Fruit fly (Drosophila melanogaster) whole organism, prepupa: ENCODE results near the gene CG13385.

Experiments used
- Blimp-1 ChIP-seq: fragments of 200-800 bp; sonication (Bioruptor generic); optimal IDR thresholded peaks from 3 replicates; lab custom pipeline; 2017; ENCODE audit warnings: missing biosample characterization, missing genetic modification characterization, mild to moderate bottlenecking, moderate library complexity, missing genetic modification reagents
- CG10631 ChIP-seq: fragments of 200-800 bp; sonication (Bioruptor generic); optimal IDR thresholded peaks from 2 replicates; lab custom pipeline; 2016; ENCODE audit warnings: missing biosample characterization, missing genetic modification characterization
- CG11294 ChIP-seq: fragments of 200-800 bp; sonication (Bioruptor generic); IDR thresholded peaks from 2 replicates; pipeline ENCODE4 v1.3.6; 2022; ENCODE audit warnings: missing biosample characterization, missing genetic modification characterization
- CG11902 ChIP-seq: fragments of 200-800 bp; sonication (Bioruptor generic); optimal IDR thresholded peaks from 3 replicates; lab custom pipeline; 2016; ENCODE audit warnings: missing biosample characterization, missing genetic modification characterization
- CG15336 ChIP-seq: fragments of 200-800 bp; sonication (Bioruptor generic); IDR thresholded peaks from 2 replicates; pipeline ENCODE4 v1.3.6; 2022; ENCODE audit warnings: missing biosample characterization, missing genetic modification characterization
- CG1621 ChIP-seq: fragments of 200-800 bp; sonication (Bioruptor generic); optimal IDR thresholded peaks from 3 replicates; lab custom pipeline; 2018; ENCODE audit warnings: missing biosample characterization, mild to moderate bottlenecking, missing genetic modification characterization
- CG16779 ChIP-seq: fragments of 200-800 bp; sonication (Bioruptor generic); optimal IDR thresholded peaks from 3 replicates; lab custom pipeline; 2017; ENCODE audit warnings: missing biosample characterization, mild to moderate bottlenecking, missing genetic modification characterization
- CG3032 ChIP-seq: fragments of 200-800 bp; optimal IDR thresholded peaks from 2 replicates; lab custom pipeline; 2019; ENCODE audit warnings: missing biosample characterization, mild to moderate bottlenecking, missing genetic modification characterization, moderate library complexity
- CG31627 ChIP-seq: fragments of 200-800 bp; sonication (Bioruptor generic); optimal IDR thresholded peaks from 3 replicates; lab custom pipeline; 2016; ENCODE audit warnings: missing biosample characterization, missing genetic modification characterization
- CG32006 ChIP-seq: fragments of 200-800 bp; sonication (Bioruptor generic); optimal IDR thresholded peaks from 3 replicates; lab custom pipeline; 2017; ENCODE audit warnings: missing biosample characterization, mild to moderate bottlenecking, missing genetic modification characterization
- CG34406 ChIP-seq: fragments of 200-800 bp; sonication (Bioruptor generic); optimal IDR thresholded peaks from 3 replicates; lab custom pipeline; 2016; ENCODE audit warnings: missing biosample characterization, missing genetic modification characterization
- CG3919 ChIP-seq: fragments of 200-800 bp; sonication (Bioruptor generic); optimal IDR thresholded peaks from 3 replicates; lab custom pipeline; 2016; ENCODE audit warnings: missing biosample characterization, missing genetic modification characterization
- CG4318 ChIP-seq: fragments of 200-800 bp; sonication (Bioruptor generic); optimal IDR thresholded peaks from 3 replicates; lab custom pipeline; 2017; ENCODE audit warnings: missing biosample characterization, mild to moderate bottlenecking, missing genetic modification characterization
- CG6163 ChIP-seq: fragments of 200-800 bp; sonication (Bioruptor generic); IDR thresholded peaks from 3 replicates; pipeline ENCODE4 v1.3.6; 2022; ENCODE audit warnings: missing biosample characterization, missing genetic modification characterization
- CG6792 ChIP-seq: fragments of 200-800 bp; sonication (Bioruptor generic); optimal IDR thresholded peaks from 3 replicates; lab custom pipeline; 2016; ENCODE audit warnings: missing biosample characterization, missing genetic modification characterization
- CG6808 ChIP-seq: fragments of 200-800 bp; sonication (Bioruptor generic); optimal IDR thresholded peaks from 3 replicates; lab custom pipeline; 2017; ENCODE audit warnings: missing biosample characterization, missing genetic modification characterization, mild to moderate bottlenecking, moderate library complexity, missing genetic modification reagents
- CG6854 ChIP-seq: fragments of 200-800 bp; sonication (Bioruptor generic); optimal IDR thresholded peaks from 2 replicates; lab custom pipeline; 2017; ENCODE audit warnings: missing biosample characterization, mild to moderate bottlenecking, missing genetic modification characterization
- CG7368 ChIP-seq: fragments of 200-800 bp; sonication (Bioruptor generic); optimal IDR thresholded peaks from 3 replicates; lab custom pipeline; 2016; ENCODE audit warnings: missing biosample characterization, missing genetic modification characterization
- CG8119 ChIP-seq: fragments of 200-800 bp; sonication (Bioruptor generic); IDR thresholded peaks from 3 replicates; pipeline ENCODE4 v1.3.6; 2022; ENCODE audit warnings: missing biosample characterization, missing genetic modification characterization
- CG8319 ChIP-seq: fragments of 200-800 bp; sonication (Bioruptor generic); optimal IDR thresholded peaks from 3 replicates; lab custom pipeline; 2016; ENCODE audit warnings: missing biosample characterization, missing genetic modification characterization
- CG9139 ChIP-seq: fragments of 200-800 bp; sonication (Bioruptor generic); optimal IDR thresholded peaks from 3 replicates; lab custom pipeline; 2017; ENCODE audit warnings: missing biosample characterization, mild to moderate bottlenecking, missing genetic modification characterization
- Eip75B ChIP-seq: fragments of 200-800 bp; sonication (Bioruptor generic); optimal IDR thresholded peaks from 3 replicates; lab custom pipeline; 2016; ENCODE audit warnings: missing biosample characterization, missing genetic modification characterization
- Eip78C ChIP-seq: fragments of 200-800 bp; sonication (Bioruptor generic); peaks from one replicate; lab custom pipeline; 2016; ENCODE audit warnings: missing biosample characterization, missing genetic modification characterization
- Ets96B ChIP-seq: fragments of 200-800 bp; optimal IDR thresholded peaks from 2 replicates; lab custom pipeline; 2019; ENCODE audit warnings: missing biosample characterization, mild to moderate bottlenecking, missing genetic modification characterization, moderate library complexity
- Gug ChIP-seq: fragments of 200-800 bp; sonication (Bioruptor generic); IDR thresholded peaks from 2 replicates; pipeline ENCODE4 v1.3.6; 2022; ENCODE audit warnings: missing biosample characterization, missing genetic modification characterization
- Hr4 ChIP-seq: fragments of 200-800 bp; sonication (Bioruptor generic); optimal IDR thresholded peaks from 3 replicates; lab custom pipeline; 2016; ENCODE audit warnings: missing biosample characterization, missing genetic modification characterization
- Lpt ChIP-seq: fragments of 200-800 bp; sonication (Bioruptor generic); optimal IDR thresholded peaks from 3 replicates; lab custom pipeline; 2016; ENCODE audit warnings: missing biosample characterization, missing genetic modification characterization
- Smox ChIP-seq: fragments of 200-800 bp; sonication (Bioruptor generic); optimal IDR thresholded peaks from 3 replicates; lab custom pipeline; 2016; ENCODE audit warnings: missing biosample characterization, missing genetic modification characterization
- Sox102F ChIP-seq: fragments of 200-800 bp; sonication (Bioruptor generic); optimal IDR thresholded peaks from 2 replicates; lab custom pipeline; 2016; ENCODE audit warnings: missing biosample characterization, mild to moderate bottlenecking, missing genetic modification characterization
- Sox14 ChIP-seq: fragments of 200-800 bp; sonication (Bioruptor generic); optimal IDR thresholded peaks from 3 replicates; lab custom pipeline; 2016; ENCODE audit warnings: missing biosample characterization, missing genetic modification characterization
- Sox15 ChIP-seq: fragments of 200-800 bp; sonication (Bioruptor generic); optimal IDR thresholded peaks from 3 replicates; lab custom pipeline; 2016; ENCODE audit warnings: missing biosample characterization, missing genetic modification characterization
- achi ChIP-seq: fragments of 200-800 bp; sonication (Bioruptor generic); optimal IDR thresholded peaks from 3 replicates; lab custom pipeline; 2016; ENCODE audit warnings: missing biosample characterization, missing genetic modification characterization
- acj6 ChIP-seq: fragments of 200-800 bp; sonication (Bioruptor generic); optimal IDR thresholded peaks from 3 replicates; lab custom pipeline; 2016; ENCODE audit warnings: missing biosample characterization, missing genetic modification characterization
- dac ChIP-seq: fragments of 200-800 bp; sonication (Bioruptor generic); optimal IDR thresholded peaks from 2 replicates; lab custom pipeline; 2017; ENCODE audit warnings: missing biosample characterization, mild to moderate bottlenecking, missing genetic modification characterization
- dsx ChIP-seq: fragments of 200-800 bp; optimal IDR thresholded peaks from 3 replicates; lab custom pipeline; 2019; ENCODE audit warnings: missing biosample characterization, mild to moderate bottlenecking, missing genetic modification characterization, moderate library complexity; ENCODE audit not compliant: poor library complexity, severe bottlenecking
- esn ChIP-seq: fragments of 200-800 bp; sonication (Bioruptor generic); optimal IDR thresholded peaks from 2 replicates; lab custom pipeline; 2016; ENCODE audit warnings: missing biosample characterization, mild to moderate bottlenecking, missing genetic modification characterization, moderate library complexity
- fd59A ChIP-seq: fragments of 200-800 bp; sonication (Bioruptor generic); optimal IDR thresholded peaks from 2 replicates; lab custom pipeline; 2017; ENCODE audit warnings: missing biosample characterization, mild to moderate bottlenecking, missing genetic modification characterization, missing genetic modification reagents
- fd85E ChIP-seq: fragments of 200-800 bp; sonication (Bioruptor generic); optimal IDR thresholded peaks from 3 replicates; lab custom pipeline; 2016; ENCODE audit warnings: missing biosample characterization, missing genetic modification characterization
- fkh ChIP-seq: fragments of 200-800 bp; sonication (Bioruptor generic); optimal IDR thresholded peaks from 3 replicates; lab custom pipeline; 2017; ENCODE audit warnings: missing biosample characterization, mild to moderate bottlenecking, missing genetic modification characterization, moderate library complexity
- lz ChIP-seq: fragments of 200-800 bp; sonication (Bioruptor generic); optimal IDR thresholded peaks from 3 replicates; lab custom pipeline; 2016; ENCODE audit warnings: missing biosample characterization, missing genetic modification characterization
- pdm3 ChIP-seq: fragments of 200-800 bp; sonication (Bioruptor generic); optimal IDR thresholded peaks from 3 replicates; lab custom pipeline; 2016; ENCODE audit warnings: missing biosample characterization, missing genetic modification characterization
- salr ChIP-seq, 2 experiments: fragments of 200-800 bp; sonication (Bioruptor generic); optimal IDR thresholded peaks; 3 replicates each; lab custom pipeline; 2016 to 2018; ENCODE audit warnings: missing biosample characterization in 2 of 2, missing genetic modification characterization in 2 of 2, mild to moderate bottlenecking in 1 of 2
- spab ChIP-seq: fragments of 200-800 bp; sonication (Bioruptor generic); optimal IDR thresholded peaks from 2 replicates; lab custom pipeline; 2017; ENCODE audit warnings: missing biosample characterization, mild to moderate bottlenecking, missing genetic modification characterization, missing genetic modification reagents
- ss ChIP-seq, 2 experiments: fragments of 200-800 bp; sonication (Bioruptor generic); optimal IDR thresholded peaks; 2 replicates in 1 of 2; 3 replicates in 1 of 2; lab custom pipeline; 2017 to 2018; ENCODE audit warnings: mild to moderate bottlenecking in 2 of 2, missing biosample characterization in 2 of 2, missing genetic modification characterization in 2 of 2, moderate library complexity in 1 of 2
- svp ChIP-seq: fragments of 200-800 bp; sonication (Bioruptor generic); peaks from one replicate; lab custom pipeline; 2016; ENCODE audit warnings: missing biosample characterization, missing genetic modification characterization
- topi ChIP-seq: fragments of 200-800 bp; sonication (Bioruptor generic); optimal IDR thresholded peaks from 3 replicates; lab custom pipeline; 2016; ENCODE audit warnings: missing biosample characterization, missing genetic modification characterization
- vri ChIP-seq: fragments of 200-800 bp; sonication (Bioruptor generic); optimal IDR thresholded peaks from 3 replicates; lab custom pipeline; 2016; ENCODE audit warnings: missing biosample characterization, mild to moderate bottlenecking, missing genetic modification characterization

CG13385 gene

dm6 chr2L:8381508-8382036 is 14.9 kb upstream of the CG13385 start, which contains the start of gene AlaRS (continued):
- TF ChIP-seq fd85E (peak; percentile 9), CG6808 (GFP tag; lab: Kevin White, UChicago) (peak; percentile 15), Ets96B (tag; lab: Kevin White, UChicago) (peak; percentile 1), vri (GFP tag; lab: Kevin White, UChicago) (peak; percentile 71), Eip78C (GFP tag; lab: Kevin White, UChicago) (peak; percentile 79), CG16779 (tag; lab: Kevin White, UChicago) (no peak), CG10631 (GFP tag; lab: Kevin White, UChicago) (peak; percentile 32), achi (GFP tag; lab: Kevin White, UChicago) (peak; percentile 39), CG3032 (tag; lab: Kevin White, UChicago) (peak; percentile 8), fkh (GFP tag; lab: Kevin White, UChicago) (peak; percentile 66), spab (no peak), CG15336 (peak; percentile 39), Eip75B (GFP tag; lab: Kevin White, UChicago) (peak; percentile 38), CG9139 (GFP tag; lab: Kevin White, UChicago) (peak; percentile 6), Lpt (GFP tag; lab: Kevin White, UChicago) (no peak), CG8319 (GFP tag; lab: Kevin White, UChicago) (no peak), CG11902 (GFP tag; lab: Kevin White, UChicago) (no peak), dsx (GFP tag; lab: Kevin White, UChicago) (peak; percentile 46)
- TF ChIP-seq, all 60 proteins: peak for 43

dm6 chr2L:8382646-8383045 is 13.8 kb upstream of the CG13385 start, which contains the start of the genes CG13392 and Rcd4:
TSS of gene CG13392 (minus strand) at chr2L:8382807.
TSS of gene Rcd4 (plus strand) at chr2L:8382861.
- TF ChIP-seq CG8119 (no peak), Blimp-1 (GFP tag; lab: Kevin White, UChicago) (no peak), dac (GFP tag; lab: Kevin White, UChicago) (no peak), CG3032 (tag; lab: Kevin White, UChicago) (peak; percentile 47), vri (GFP tag; lab: Kevin White, UChicago) (peak; percentile 92), Sox15 (GFP tag; lab: Kevin White, UChicago) (no peak), CG32006 (GFP tag; lab: Kevin White, UChicago) (peak; percentile 41), salr (GFP tag; optimal IDR thresholded peaks at IDR 0.05; lab: Kevin White, UChicago) (peak; percentile 15 to 36), topi (GFP tag; lab: Kevin White, UChicago) (peak; percentile 76), CG15336 (no peak), CG6854 (peak; percentile 36), Sox14 (peak; percentile 62), CG3919 (GFP tag; lab: Kevin White, UChicago) (peak; percentile 79), svp (GFP tag; lab: Kevin White, UChicago) (peak; percentile 47), fkh (GFP tag; lab: Kevin White, UChicago) (no peak), CG34406 (peak; percentile 14), Ets96B (tag; lab: Kevin White, UChicago) (peak; percentile 12), CG31627 (GFP tag; lab: Kevin White, UChicago) (peak; percentile 80), CG6163 (GFP tag; lab: Robert Waterston, UW) (peak; percentile 69; the same call in 2 of the 3 replicates), Smox (peak; percentile 49), CG7368 (GFP tag; lab: Kevin White, UChicago) (peak; percentile 59), CG11294 (GFP tag; lab: Robert Waterston, UW) (peak; percentile 38; the same call in 1 of the 2 replicates), CG16779 (tag; lab: Kevin White, UChicago) (no peak), acj6 (GFP tag; lab: Kevin White, UChicago) (peak; percentile 60), Gug (GFP tag; lab: Robert Waterston, UW) (no peak), CG11902 (GFP tag; lab: Kevin White, UChicago) (peak; percentile 39), lz (GFP tag; lab: Kevin White, UChicago) (peak; percentile 75), CG1621 (tag; lab: Kevin White, UChicago) (peak; percentile 70), CG6792 (GFP tag; lab: Kevin White, UChicago) (peak; percentile 58), CG4318 (no peak), pdm3 (GFP tag; lab: Kevin White, UChicago) (peak; percentile 57), Hr4 (peak; percentile 35), Lpt (GFP tag; lab: Kevin White, UChicago) (peak; percentile 3), ss (GFP tag; optimal IDR thresholded peaks at IDR 0.05; lab: Kevin White, UChicago) (peak in 1 of 2 experiments; percentile 26), fd59A (GFP tag; lab: Kevin White, UChicago) (no peak), achi (GFP tag; lab: Kevin White, UChicago) (peak; percentile 80), dsx (GFP tag; lab: Kevin White, UChicago) (peak; percentile 30), esn (GFP tag; lab: Kevin White, UChicago) (peak; percentile 77), Sox102F (peak; percentile 65), Eip75B (GFP tag; lab: Kevin White, UChicago) (peak; percentile 50), Eip78C (GFP tag; lab: Kevin White, UChicago) (peak; percentile 78)
